Worm (Caenorhabditis elegans) whole organism, L4 larva: ENCODE results near the gene T13F2.4.

Experiments used
- egl-43 ChIP-seq: fragments of 200-800 bp; sonication (Bioruptor generic); IDR thresholded peaks from 2 replicates; pipeline ENCODE4 v1.3.6; 2022; ENCODE audit warnings: missing genetic modification reagents, missing genetic modification characterization, missing compliant biosample characterization
- fkh-10 ChIP-seq: fragments of 150-350 bp; optimal IDR thresholded peaks from 2 replicates; lab custom pipeline; 2014; ENCODE audit warnings: missing biosample characterization, missing genetic modification reagents, missing genetic modification characterization
- lim-7 ChIP-seq: fragments of 200-800 bp; sonication (Bioruptor generic); IDR thresholded peaks from 2 replicates; pipeline ENCODE4 v1.3.6; 2022; ENCODE audit warnings: missing genetic modification characterization, missing compliant biosample characterization
- lin-15B ChIP-seq: fragments of 150-350 bp; sonication (generic microtip); optimal IDR thresholded peaks from 3 replicates; lab custom pipeline; 2014; ENCODE audit warnings: missing biosample characterization, missing genetic modification characterization
- madf-5 ChIP-seq, 2 experiments: fragments of 200-800 bp; sonication (Bioruptor generic); IDR thresholded peaks; 2 replicates each; pipeline ENCODE4 v1.3.6; 2022; ENCODE audit warnings: missing compliant biosample characterization in 2 of 2, missing genetic modification characterization in 2 of 2
- mdl-1 ChIP-seq, 2 experiments: fragments of 150-350 bp in 1 of 2; sonication (generic microtip) in 1 of 2; optimal IDR thresholded peaks; 2 replicates each; lab custom pipeline; 2014 to 2017; ENCODE audit warnings: missing biosample characterization in 2 of 2, missing genetic modification characterization in 2 of 2
- nhr-76 ChIP-seq: fragments of 150-350 bp; optimal IDR thresholded peaks from 2 replicates; lab custom pipeline; 2014; ENCODE audit warnings: missing biosample characterization, missing genetic modification characterization
- ztf-11 ChIP-seq: fragments of 150-350 bp; optimal IDR thresholded peaks from 2 replicates; lab custom pipeline; 2014; ENCODE audit warnings: missing biosample characterization, missing genetic modification characterization

ce11 chrIV:9833337-9833736, 43.7 kb downstream of the T13F2.4 start:
- no peak for TF ChIP-seq madf-5 (GFP tag; IDR thresholded peaks at IDR 0.05; lab: Robert Waterston, UW)
- TF ChIP-seq lim-7 (GFP tag; lab: Robert Waterston, UW) = no peak
- TF ChIP-seq lin-15B (tag; lab: Kevin White, UChicago) = no peak
- TF ChIP-seq ztf-11 (tag; lab: Kevin White, UChicago) = no peak
- TF ChIP-seq fkh-10 (GFP tag; lab: Kevin White, UChicago) = no peak
- no peak for TF ChIP-seq mdl-1 (tag; optimal IDR thresholded peaks at IDR 0.05; lab: Kevin White, UChicago)
- TF ChIP-seq nhr-76 (tag; lab: Kevin White, UChicago) = no peak
- no peak for TF ChIP-seq egl-43
